Worm (Caenorhabditis elegans) whole organism, L4/young adult: Measurements from ENCODE around the gene F41G3.6.

ENCODE experiments used
- W03F9.2 ChIP-seq: fragments of 150-350 bp; optimal IDR thresholded peaks from 2 replicates; lab custom pipeline; 2014; ENCODE audit warnings: missing biosample characterization, missing genetic modification characterization
- dao-5 ChIP-seq: sonication (generic microtip); optimal IDR thresholded peaks from 2 replicates; lab custom pipeline; 2016; ENCODE audit warnings: missing genotype, missing genetic modification characterization, moderate library complexity, missing compliant biosample characterization
- him-1 ChIP-seq: sonication (generic microtip); optimal IDR thresholded peaks from 2 replicates; lab custom pipeline; 2016; ENCODE audit warnings: missing genotype, missing genetic modification reagents, missing genetic modification characterization, missing compliant biosample characterization

ce11 chrII:6768014-6768413, 25.3 kb downstream of the F41G3.6 start, which contains the start of gene F41G3.18:
- TF ChIP-seq him-1 (tag; lab: Kevin White, UChicago), result no peak
- no peak for TF ChIP-seq W03F9.2 (tag; lab: Kevin White, UChicago)
- no peak for TF ChIP-seq dao-5
